Worm (Caenorhabditis elegans) whole organism, L1 larva: ENCODE results near the gene R13H4.2.
A peak's percentile ranks its signal among the peaks of the same experiment; 100 is the strongest.

Source experiments
- C04F5.9 ChIP-seq: sonication (generic microtip); optimal IDR thresholded peaks from 2 replicates; lab custom pipeline; 2016; ENCODE audit warnings: missing genetic modification characterization, missing compliant biosample characterization
- C16A3.4 ChIP-seq: fragments of 150-350 bp; optimal IDR thresholded peaks from 2 replicates; lab custom pipeline; 2014; ENCODE audit warnings: missing biosample characterization, missing genetic modification characterization
- C34B4.2 ChIP-seq: sonication (generic microtip); optimal IDR thresholded peaks from 2 replicates; lab custom pipeline; 2017; ENCODE audit warnings: mild to moderate bottlenecking, missing genetic modification characterization, missing compliant biosample characterization
- F16B12.6 ChIP-seq: fragments of 150-350 bp; optimal IDR thresholded peaks from 2 replicates; lab custom pipeline; 2014; ENCODE audit warnings: missing biosample characterization, missing genetic modification characterization
- Y116A8C.19 ChIP-seq: sonication (generic microtip); optimal IDR thresholded peaks from 2 replicates; lab custom pipeline; 2016; ENCODE audit warnings: missing compliant biosample characterization, missing genetic modification characterization, borderline replicate concordance
- aly-2 ChIP-seq: fragments of 150-350 bp; optimal IDR thresholded peaks from 2 replicates; lab custom pipeline; 2014; ENCODE audit warnings: missing biosample characterization, missing genetic modification characterization
- ama-1 ChIP-seq: fragments of 150-350 bp; optimal IDR thresholded peaks from 2 replicates; lab custom pipeline; 2014
- blmp-1 ChIP-seq: fragments of 150-350 bp; optimal IDR thresholded peaks from 2 replicates; lab custom pipeline; 2014; ENCODE audit warnings: missing biosample characterization, missing genetic modification characterization
- ceh-63 ChIP-seq: fragments of 200-800 bp; sonication (Bioruptor generic); optimal IDR thresholded peaks from 2 replicates; lab custom pipeline; 2018; ENCODE audit warnings: mild to moderate bottlenecking, missing genetic modification characterization, missing compliant biosample characterization
- ceh-82 ChIP-seq, 3 experiments: fragments of 150-350 bp in 1 of 3; sonication (generic microtip) in 2 of 3; optimal IDR thresholded peaks; 2 replicates each; lab custom pipeline; 2014 to 2017; ENCODE audit warnings: missing biosample characterization in 3 of 3, missing genetic modification characterization in 3 of 3
- ceh-88 ChIP-seq: fragments of 200-800 bp; sonication (Bioruptor generic); IDR thresholded peaks from 2 replicates; pipeline ENCODE4 v1.3.6; 2022; ENCODE audit warnings: missing genetic modification characterization, missing compliant biosample characterization
- ces-1 ChIP-seq: fragments of 150-350 bp; optimal IDR thresholded peaks from 2 replicates; lab custom pipeline; 2014; ENCODE audit warnings: missing biosample characterization, missing genetic modification reagents, missing genetic modification characterization
- dsc-1 ChIP-seq: sonication (generic microtip); optimal IDR thresholded peaks from 2 replicates; lab custom pipeline; 2016; ENCODE audit warnings: mild to moderate bottlenecking, missing genetic modification characterization, missing compliant biosample characterization
- efl-3 ChIP-seq: fragments of 200-800 bp; sonication (Bioruptor generic); optimal IDR thresholded peaks from 2 replicates; lab custom pipeline; 2018; ENCODE audit warnings: mild to moderate bottlenecking, missing genetic modification characterization, missing compliant biosample characterization
- egl-13 ChIP-seq: sonication (generic microtip); optimal IDR thresholded peaks from 2 replicates; lab custom pipeline; 2016; ENCODE audit warnings: missing genotype, missing genetic modification reagents, missing genetic modification characterization, missing compliant biosample characterization
- egl-27 ChIP-seq, 2 experiments: fragments of 150-350 bp in 1 of 2; sonication (generic microtip); optimal IDR thresholded peaks; 3 replicates each; lab custom pipeline; 2017 to 2018; ENCODE audit warnings: missing biosample characterization in 2 of 2, missing genetic modification characterization in 2 of 2, missing genetic modification reagents in 2 of 2
- elt-3 ChIP-seq, 6 experiments: fragments of 150-350 bp in 1 of 6; sonication (generic microtip); optimal IDR thresholded peaks; 2 replicates each; lab custom pipeline; 2017 to 2018; ENCODE audit warnings: missing biosample characterization in 6 of 6, missing genetic modification characterization in 6 of 6, inconsistent platforms in 1 of 6
- fkh-10 ChIP-seq: sonication (generic microtip); optimal IDR thresholded peaks from 2 replicates; lab custom pipeline; 2017; ENCODE audit warnings: missing biosample characterization, missing genetic modification reagents, missing genetic modification characterization
- fkh-4 ChIP-seq: sonication (generic microtip); optimal IDR thresholded peaks from 2 replicates; lab custom pipeline; 2016; ENCODE audit warnings: missing compliant biosample characterization, missing genetic modification characterization, borderline replicate concordance
- fkh-8 ChIP-seq: sonication (generic microtip); optimal IDR thresholded peaks from 2 replicates; lab custom pipeline; 2016; ENCODE audit warnings: mild to moderate bottlenecking, missing genetic modification characterization, missing compliant biosample characterization
- hlh-17 ChIP-seq: fragments of 200-800 bp; sonication (Bioruptor generic); optimal IDR thresholded peaks from 2 replicates; lab custom pipeline; 2018; ENCODE audit warnings: missing genetic modification characterization, mild to moderate bottlenecking, missing compliant biosample characterization, moderate library complexity, borderline replicate concordance
- hpl-2 ChIP-seq: fragments of 150-350 bp; optimal IDR thresholded peaks from 2 replicates; lab custom pipeline; 2014; ENCODE audit warnings: missing biosample characterization, missing genetic modification reagents, missing genetic modification characterization
- irx-1 ChIP-seq: sonication (generic microtip); optimal IDR thresholded peaks from 2 replicates; lab custom pipeline; 2016; ENCODE audit warnings: missing genetic modification characterization, missing compliant biosample characterization
- isw-1 ChIP-seq: fragments of 200-800 bp; sonication (Bioruptor generic); IDR thresholded peaks from 2 replicates; pipeline ENCODE4 v1.3.6; 2022; ENCODE audit warnings: missing genetic modification characterization, missing compliant biosample characterization
- lin-13 ChIP-seq: fragments of 150-350 bp; optimal IDR thresholded peaks from 2 replicates; lab custom pipeline; 2014; ENCODE audit warnings: missing biosample characterization, missing genetic modification reagents, missing genetic modification characterization
- lin-14 ChIP-seq: fragments of 200-800 bp; sonication (Bioruptor generic); optimal IDR thresholded peaks from 2 replicates; lab custom pipeline; 2018; ENCODE audit warnings: mild to moderate bottlenecking, missing genetic modification characterization, moderate library complexity, missing compliant biosample characterization
- lin-15B ChIP-seq: fragments of 150-350 bp; sonication (generic microtip); optimal IDR thresholded peaks from 3 replicates; lab custom pipeline; 2014; ENCODE audit warnings: missing biosample characterization, missing genetic modification characterization
- lin-35 ChIP-seq, 2 experiments: fragments of 150-350 bp; optimal IDR thresholded peaks; 2 replicates each; lab custom pipeline; 2014; ENCODE audit warnings: missing biosample characterization in 2 of 2, missing genetic modification characterization in 2 of 2, missing genetic modification reagents in 2 of 2
- lin-39 ChIP-seq: fragments of 150-350 bp; optimal IDR thresholded peaks from 2 replicates; lab custom pipeline; 2014; ENCODE audit warnings: missing biosample characterization, missing genetic modification reagents, missing genetic modification characterization
- lsy-2 ChIP-seq, 2 experiments: fragments of 150-350 bp; optimal IDR thresholded peaks; 2 replicates each; lab custom pipeline; 2014; ENCODE audit warnings: missing biosample characterization in 2 of 2, missing genetic modification characterization in 2 of 2
- mdl-1 ChIP-seq, 2 experiments: fragments of 150-350 bp; optimal IDR thresholded peaks; 2 replicates each; lab custom pipeline; 2014 to 2017; ENCODE audit warnings: missing biosample characterization in 2 of 2, missing genetic modification characterization in 2 of 2, inconsistent platforms in 1 of 2
- mef-2 ChIP-seq: fragments of 150-350 bp; optimal IDR thresholded peaks from 2 replicates; lab custom pipeline; 2014; ENCODE audit warnings: missing biosample characterization, missing genetic modification characterization
- mep-1 ChIP-seq: fragments of 150-350 bp; optimal IDR thresholded peaks from 2 replicates; lab custom pipeline; 2014; ENCODE audit warnings: missing biosample characterization, missing genetic modification characterization
- nhr-11 ChIP-seq: fragments of 150-350 bp; optimal IDR thresholded peaks from 2 replicates; lab custom pipeline; 2014; ENCODE audit warnings: missing biosample characterization, missing genetic modification characterization
- nhr-20 ChIP-seq: sonication (generic microtip); optimal IDR thresholded peaks from 2 replicates; lab custom pipeline; 2016; ENCODE audit warnings: mild to moderate bottlenecking, missing genetic modification characterization, missing compliant biosample characterization
- nhr-28 ChIP-seq: fragments of 150-350 bp; optimal IDR thresholded peaks from 2 replicates; lab custom pipeline; 2014; ENCODE audit warnings: missing biosample characterization, missing genetic modification characterization
- nhr-47 ChIP-seq: sonication (generic microtip); optimal IDR thresholded peaks from 2 replicates; lab custom pipeline; 2016; ENCODE audit warnings: mild to moderate bottlenecking, missing genetic modification characterization, moderate library complexity, missing compliant biosample characterization
- nhr-71 ChIP-seq: sonication (generic microtip); optimal IDR thresholded peaks from 2 replicates; lab custom pipeline; 2016; ENCODE audit warnings: mild to moderate bottlenecking, missing genetic modification characterization, moderate library complexity, missing compliant biosample characterization
- nhr-85 ChIP-seq: sonication (generic microtip); peaks from one replicate; lab custom pipeline; 2016; ENCODE audit warnings: missing genetic modification characterization, inconsistent platforms, missing compliant biosample characterization
- pag-3 ChIP-seq: sonication (generic microtip); optimal IDR thresholded peaks from 2 replicates; lab custom pipeline; 2017; ENCODE audit warnings: missing genetic modification characterization, mild to moderate bottlenecking, missing compliant biosample characterization, antibody characterized with exemption, borderline replicate concordance; ENCODE audit not compliant: insufficient read depth
- pax-3 ChIP-seq: fragments of 200-800 bp; sonication (Bioruptor generic); optimal IDR thresholded peaks from 2 replicates; lab custom pipeline; 2018; ENCODE audit warnings: mild to moderate bottlenecking, missing genetic modification characterization, moderate library complexity, missing compliant biosample characterization
- pqm-1 ChIP-seq: sonication (generic microtip); optimal IDR thresholded peaks from 3 replicates; lab custom pipeline; 2017; ENCODE audit warnings: missing biosample characterization, missing genetic modification characterization
- snpc-4 ChIP-seq: fragments of 150-350 bp; optimal IDR thresholded peaks from 2 replicates; lab custom pipeline; 2014; ENCODE audit warnings: missing biosample characterization, missing genetic modification characterization
- sptf-1 ChIP-seq: fragments of 150-350 bp; optimal IDR thresholded peaks from 2 replicates; lab custom pipeline; 2014; ENCODE audit warnings: missing biosample characterization, missing genetic modification characterization
- sup-37 ChIP-seq: fragments of 200-800 bp; sonication (Bioruptor generic); optimal IDR thresholded peaks from 2 replicates; lab custom pipeline; 2018; ENCODE audit warnings: mild to moderate bottlenecking, missing genetic modification characterization, missing compliant biosample characterization
- tbx-2 ChIP-seq: sonication (generic microtip); optimal IDR thresholded peaks from 2 replicates; lab custom pipeline; 2016; ENCODE audit warnings: missing genetic modification characterization, missing compliant biosample characterization
- tlp-1 ChIP-seq: fragments of 150-350 bp; optimal IDR thresholded peaks from 2 replicates; lab custom pipeline; 2014; ENCODE audit warnings: missing biosample characterization, missing genetic modification characterization
- unc-130 ChIP-seq: fragments of 150-350 bp; optimal IDR thresholded peaks from 2 replicates; lab custom pipeline; 2017; ENCODE audit warnings: missing biosample characterization, missing genetic modification characterization, inconsistent platforms
- unc-30 ChIP-seq: sonication (generic microtip); optimal IDR thresholded peaks from 2 replicates; lab custom pipeline; 2017; ENCODE audit warnings: missing biosample characterization, missing genetic modification characterization
- unc-86 ChIP-seq: sonication (generic microtip); optimal IDR thresholded peaks from 2 replicates; lab custom pipeline; 2016; ENCODE audit warnings: missing genetic modification characterization, missing compliant biosample characterization
- unc-98 ChIP-seq: fragments of 200-800 bp; sonication (Bioruptor generic); IDR thresholded peaks from 2 replicates; pipeline ENCODE4 v1.3.6; 2022; ENCODE audit warnings: missing genetic modification characterization, missing compliant biosample characterization
- vab-15 ChIP-seq: sonication (generic microtip); optimal IDR thresholded peaks from 2 replicates; lab custom pipeline; 2017; ENCODE audit warnings: missing genotype, mild to moderate bottlenecking, missing genetic modification characterization, missing compliant biosample characterization
- xbp-1 ChIP-seq: sonication (generic microtip); optimal IDR thresholded peaks from 2 replicates; lab custom pipeline; 2016; ENCODE audit warnings: missing genetic modification characterization, missing compliant biosample characterization
- zag-1 ChIP-seq: fragments of 150-350 bp; optimal IDR thresholded peaks from 2 replicates; lab custom pipeline; 2014; ENCODE audit warnings: missing biosample characterization, missing genetic modification characterization
- ztf-4 ChIP-seq: fragments of 150-350 bp; optimal IDR thresholded peaks from 2 replicates; lab custom pipeline; 2014; ENCODE audit warnings: missing biosample characterization, missing genetic modification characterization

R13H4.2 gene

DNA sequence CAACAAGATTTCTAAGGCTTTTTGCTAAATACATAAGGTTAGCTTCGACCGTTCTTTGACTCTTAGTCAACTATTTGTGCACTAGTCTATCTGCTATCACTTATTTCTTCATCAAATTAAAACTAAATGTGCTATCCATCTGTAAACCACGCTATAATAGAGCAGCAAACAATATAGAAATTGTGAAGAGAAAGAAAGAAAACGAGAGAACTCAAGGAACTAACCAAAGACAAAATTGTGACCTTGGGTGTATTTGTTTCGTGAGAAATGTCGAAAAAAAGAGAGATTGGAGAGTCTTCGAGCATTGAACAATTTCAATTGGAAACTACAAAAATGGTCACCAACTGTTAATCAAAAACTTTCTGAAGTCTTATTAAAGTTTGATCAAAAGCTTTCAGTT lies 48.9 kb downstream of the R13H4.2 start (continued):
- TF ChIP-seq pag-3 (tag; lab: Kevin White, UChicago) (no peak), mep-1 (no peak), lin-39 (tag; lab: Kevin White, UChicago) (no peak), lin-14 (GFP tag; lab: Kevin White, UChicago) (peak; percentile 62), snpc-4 (no peak), blmp-1 (tag; lab: Kevin White, UChicago) (no peak), fkh-4 (tag; lab: Kevin White, UChicago) (no peak), mdl-1 (tag; optimal IDR thresholded peaks at IDR 0.05; lab: Kevin White, UChicago) (peak in 1 of 2 experiments; percentile 0), F16B12.6 (no peak), unc-130 (no peak), dsc-1 (tag; lab: Kevin White, UChicago) (no peak), nhr-47 (tag; lab: Kevin White, UChicago) (no peak), lsy-2 (tag; optimal IDR thresholded peaks at IDR 0.05; lab: Kevin White, UChicago) (peak in 1 of 2 experiments; percentile 9), unc-86 (tag; lab: Kevin White, UChicago) (no peak), ces-1 (GFP tag; lab: Kevin White, UChicago) (no peak), C04F5.9 (tag; lab: Kevin White, UChicago) (no peak), nhr-28 (no peak), nhr-71 (tag; lab: Kevin White, UChicago) (peak; percentile 64), lin-15B (tag; lab: Kevin White, UChicago) (no peak), hpl-2 (GFP tag; lab: Kevin White, UChicago) (no peak), irx-1 (tag; lab: Kevin White, UChicago) (no peak), fkh-10 (GFP tag; lab: Kevin White, UChicago) (no peak), pax-3 (tag; lab: Kevin White, UChicago) (no peak), nhr-20 (tag; lab: Kevin White, UChicago) (peak; percentile 68), vab-15 (no peak), aly-2 (tag; lab: Kevin White, UChicago) (no peak), xbp-1 (no peak), hlh-17 (GFP tag; lab: Kevin White, UChicago) (no peak), fkh-8 (tag; lab: Kevin White, UChicago) (no peak), egl-27 (tag; optimal IDR thresholded peaks at IDR 0.05; lab: Kevin White, UChicago) (no peak), ceh-82 (tag; optimal IDR thresholded peaks at IDR 0.05; lab: Kevin White, UChicago) (no peak), ztf-4 (tag; lab: Kevin White, UChicago) (no peak), ceh-63 (GFP tag; lab: Kevin White, UChicago) (no peak), pqm-1 (tag; lab: Kevin White, UChicago) (no peak), egl-13 (tag; lab: Kevin White, UChicago) (no peak), efl-3 (no peak), ama-1 (no peak), tlp-1 (tag; lab: Kevin White, UChicago) (no peak), isw-1 (GFP tag; lab: Robert Waterston, UW) (no peak), lin-35 (GFP tag; optimal IDR thresholded peaks at IDR 0.05; lab: Kevin White, UChicago) (peak in 1 of 2 experiments; percentile 11), mef-2 (tag; lab: Kevin White, UChicago) (no peak), unc-98 (GFP tag; lab: Robert Waterston, UW) (no peak), lin-13 (no peak), nhr-11 (tag; lab: Kevin White, UChicago) (no peak), ceh-88 (GFP tag; lab: Robert Waterston, UW) (no peak), C16A3.4 (tag; lab: Kevin White, UChicago) (peak; percentile 2), sup-37 (GFP tag; lab: Kevin White, UChicago) (no peak), nhr-85 (peak; percentile 42), elt-3 (tag; optimal IDR thresholded peaks at IDR 0.05; lab: Kevin White, UChicago) (no peak), tbx-2 (tag; lab: Kevin White, UChicago) (peak; percentile 48), sptf-1 (tag; lab: Kevin White, UChicago) (no peak), Y116A8C.19 (tag; lab: Kevin White, UChicago) (no peak), C34B4.2 (tag; lab: Kevin White, UChicago) (no peak), unc-30 (tag; lab: Kevin White, UChicago) (no peak), zag-1 (tag; lab: Kevin White, UChicago) (no peak)
